Worm (Caenorhabditis elegans) whole organism, L4/young adult: ENCODE results near the gene scl-1.

Source experiments
- W03F9.2 ChIP-seq: fragments of 150-350 bp; optimal IDR thresholded peaks from 2 replicates; lab custom pipeline; 2014; ENCODE audit warnings: missing biosample characterization, missing genetic modification characterization
- dao-5 ChIP-seq: sonication (generic microtip); optimal IDR thresholded peaks from 2 replicates; lab custom pipeline; 2016; ENCODE audit warnings: missing genotype, missing genetic modification characterization, moderate library complexity, missing compliant biosample characterization
- him-1 ChIP-seq: sonication (generic microtip); optimal IDR thresholded peaks from 2 replicates; lab custom pipeline; 2016; ENCODE audit warnings: missing genotype, missing genetic modification reagents, missing genetic modification characterization, missing compliant biosample characterization

The scl-1 gene

DNA sequence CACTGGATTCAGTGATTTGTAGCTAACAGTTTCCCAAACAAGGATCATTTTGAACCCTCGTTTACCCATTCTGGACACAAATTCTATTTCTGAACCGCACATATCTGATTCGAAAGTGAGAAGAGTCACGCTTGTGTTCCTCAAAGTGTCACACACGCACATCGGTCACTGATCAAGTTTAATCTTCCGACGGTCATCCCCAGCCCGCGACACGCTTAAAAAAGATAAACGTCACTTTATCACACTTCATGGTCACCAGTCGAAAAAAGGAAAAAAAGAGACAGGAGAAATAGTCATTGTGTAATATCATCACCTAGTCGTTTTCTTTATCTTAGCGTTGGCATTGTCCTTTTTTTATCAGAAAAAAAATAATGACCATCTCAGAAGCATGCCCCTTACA is 21.6 kb downstream of the scl-1 start:
- TF ChIP-seq W03F9.2 (no peak), dao-5 (tag; lab: Kevin White, UChicago) (no peak), him-1 (tag; lab: Kevin White, UChicago) (no peak)

DNA sequence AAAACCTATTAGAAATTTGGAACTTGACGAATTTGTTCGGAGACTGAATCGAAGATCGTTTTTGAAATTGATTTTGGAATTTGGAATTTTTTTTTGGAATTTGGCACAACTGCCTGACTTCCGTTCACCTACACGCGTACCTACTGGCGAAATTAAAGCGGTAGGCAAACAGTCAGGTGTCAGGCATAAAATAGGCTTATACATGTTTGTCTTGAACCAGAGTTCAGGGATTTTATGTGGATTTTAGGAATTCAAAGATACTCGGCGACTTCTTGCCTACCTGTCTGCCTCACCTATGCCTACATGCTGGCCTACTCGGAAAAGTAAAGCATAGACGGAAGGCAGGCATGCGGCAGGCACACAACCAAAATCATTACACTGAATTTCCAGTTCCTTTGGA is 22.2 kb downstream of the scl-1 start:
- no peak for TF ChIP-seq W03F9.2

DNA sequence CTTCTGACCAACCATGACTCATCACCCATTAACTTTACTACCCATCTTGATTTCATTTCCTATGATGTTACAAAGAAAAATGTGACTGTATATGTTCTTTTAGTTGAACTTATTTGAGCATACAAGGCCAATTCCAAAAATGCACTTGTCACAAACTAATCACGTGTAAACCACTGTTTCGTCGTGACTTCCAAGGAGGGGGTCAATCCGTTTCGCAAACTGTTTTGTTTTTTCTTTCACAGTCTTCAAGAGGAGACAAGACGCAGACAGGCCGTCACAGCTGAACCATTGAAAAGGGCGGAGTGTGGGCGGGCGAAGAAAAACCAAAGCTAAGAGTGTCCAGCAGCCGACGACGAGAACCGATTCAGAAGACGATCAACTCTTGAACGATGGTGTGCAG is 23.0 kb downstream of the scl-1 start, which contains the start of gene C39E9.8:
Gene C39E9.8, plus strand, starts transcription at position 328 of the 400 bp plus-strand sequence.
- TF ChIP-seq W03F9.2 (no peak), him-1 (tag; lab: Kevin White, UChicago) (no peak), dao-5 (tag; lab: Kevin White, UChicago) (no peak)

DNA sequence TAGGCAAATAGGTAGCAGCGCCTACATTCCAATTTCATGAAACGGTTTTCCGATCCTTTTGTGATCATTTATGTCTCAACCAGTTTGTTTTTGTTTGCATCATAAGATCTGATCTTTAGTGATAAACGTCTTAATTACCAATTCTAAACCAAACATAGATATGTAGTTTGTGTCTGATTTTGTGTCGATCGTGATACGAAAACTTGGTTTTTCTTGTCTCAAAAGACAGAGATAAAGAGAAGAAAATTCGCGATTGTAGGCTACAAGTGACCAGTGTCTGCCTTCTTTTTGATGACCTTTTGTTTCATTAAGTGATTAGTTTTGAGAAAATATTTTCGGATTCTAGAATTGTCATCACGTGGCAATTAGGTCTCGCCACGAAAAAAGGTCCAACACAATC is 24.1 kb downstream of the scl-1 start:
- TF ChIP-seq dao-5 (tag; lab: Kevin White, UChicago) (no peak), him-1 (tag; lab: Kevin White, UChicago) (no peak), W03F9.2 (no peak)

DNA sequence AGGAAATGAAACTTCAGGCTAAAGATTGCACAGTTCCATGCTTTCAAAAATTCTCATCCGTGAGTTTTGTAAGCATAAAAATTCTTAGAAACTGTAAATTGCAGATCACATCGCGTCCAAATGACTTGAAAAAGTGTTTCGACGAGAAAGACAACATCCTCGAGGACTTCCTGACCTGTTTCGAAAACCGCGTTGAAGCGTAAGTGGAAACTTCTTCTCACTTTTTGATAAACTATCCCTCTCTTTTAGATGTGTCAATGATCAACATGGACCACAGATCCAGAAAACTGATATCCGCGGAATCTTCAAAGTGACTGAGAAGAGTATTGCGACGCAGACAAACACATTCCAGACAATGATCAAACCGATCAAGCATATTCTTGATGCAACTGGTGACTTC is 24.7 kb downstream of the scl-1 start:
- TF ChIP-seq him-1 (tag; lab: Kevin White, UChicago) (no peak), W03F9.2 (no peak), dao-5 (tag; lab: Kevin White, UChicago) (no peak)

DNA sequence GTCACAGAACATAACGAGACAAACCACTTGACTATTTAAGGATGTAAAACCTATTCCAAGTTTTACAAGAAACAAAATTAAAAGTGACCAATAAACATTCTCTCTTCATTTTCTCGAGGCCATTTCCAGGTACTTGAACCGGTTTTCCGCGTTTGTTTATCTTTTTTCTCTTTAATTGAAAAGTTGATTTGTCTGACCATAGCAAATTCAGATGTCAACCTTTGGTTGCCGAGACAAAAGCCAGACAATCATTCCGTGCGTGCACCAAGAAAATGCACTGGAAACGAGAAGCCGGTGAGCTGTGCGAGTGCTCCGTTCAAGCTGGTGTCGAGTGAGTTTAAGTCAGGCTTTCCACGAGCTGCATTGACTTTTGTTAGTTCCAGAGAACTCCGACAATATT is 26.0 kb downstream of the scl-1 start:
- TF ChIP-seq him-1 (tag; lab: Kevin White, UChicago) (no peak), dao-5 (tag; lab: Kevin White, UChicago) (no peak), W03F9.2 (no peak)

DNA sequence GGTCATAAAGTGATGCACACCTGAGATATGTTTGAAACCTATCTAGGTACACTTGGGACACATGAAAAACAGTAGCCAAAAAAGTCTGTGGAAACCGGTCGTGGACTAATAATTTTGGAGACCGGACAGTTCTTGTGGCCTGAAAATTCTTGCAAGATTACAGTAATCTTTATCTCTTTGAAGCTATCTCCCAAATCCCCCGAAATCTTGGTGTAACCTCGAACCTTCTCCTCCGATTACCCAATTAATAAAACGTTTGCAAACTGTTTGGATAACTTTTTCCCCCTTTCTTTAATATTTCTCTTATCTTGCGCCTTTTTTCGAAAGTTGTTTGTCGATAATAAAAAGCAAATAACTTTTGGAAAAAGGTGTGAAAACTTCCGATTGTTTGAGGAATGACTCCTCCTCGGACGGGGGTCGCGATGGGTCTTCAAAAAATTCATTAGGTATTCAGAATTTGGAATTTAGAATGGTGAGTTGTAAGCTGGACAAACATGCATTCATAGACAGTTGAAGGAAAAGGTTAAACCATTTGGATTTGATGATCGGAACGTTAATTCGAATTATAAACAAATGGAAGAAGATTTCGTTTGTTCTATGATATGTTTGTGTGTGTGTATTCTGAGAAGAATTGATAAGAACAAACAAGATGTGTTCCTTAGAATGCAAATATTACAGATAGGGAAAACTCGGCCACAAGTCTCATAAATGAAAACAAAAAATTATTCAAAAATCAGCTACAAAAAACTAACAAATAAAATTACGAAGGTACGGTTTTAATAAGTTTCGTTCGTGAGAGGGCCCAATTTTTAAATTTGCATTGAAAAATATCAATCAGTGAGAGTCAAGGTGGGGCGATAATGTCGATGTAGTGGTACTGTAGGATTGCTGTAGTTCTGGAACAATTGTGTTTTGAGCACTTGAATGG is 27.0 kb downstream of the scl-1 start:
- no peak for TF ChIP-seq dao-5 (tag; lab: Kevin White, UChicago)
- TF ChIP-seq W03F9.2: no peak
- no peak for TF ChIP-seq him-1 (tag; lab: Kevin White, UChicago)

DNA sequence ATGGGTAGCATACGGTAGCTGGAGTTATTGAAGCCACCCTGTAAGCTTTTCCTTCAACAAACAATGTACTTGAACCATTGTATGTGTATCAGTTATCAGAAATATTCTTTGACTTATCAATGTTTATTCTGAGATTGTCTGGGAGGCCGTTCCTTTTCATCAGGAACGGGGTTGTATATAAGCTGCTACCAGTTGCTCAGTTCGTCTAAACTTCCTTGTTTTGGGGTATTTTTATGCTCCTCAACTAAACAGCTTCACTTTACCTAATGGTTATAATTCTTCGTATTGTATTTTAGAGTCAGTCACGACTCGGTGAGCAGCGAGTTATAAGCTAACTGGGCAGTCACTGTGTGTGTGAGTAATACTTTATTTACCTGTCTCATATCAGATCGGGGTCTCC is 29.5 kb downstream of the scl-1 start:
- TF ChIP-seq dao-5 (tag; lab: Kevin White, UChicago) (no peak), him-1 (tag; lab: Kevin White, UChicago) (no peak), W03F9.2 (no peak)

DNA sequence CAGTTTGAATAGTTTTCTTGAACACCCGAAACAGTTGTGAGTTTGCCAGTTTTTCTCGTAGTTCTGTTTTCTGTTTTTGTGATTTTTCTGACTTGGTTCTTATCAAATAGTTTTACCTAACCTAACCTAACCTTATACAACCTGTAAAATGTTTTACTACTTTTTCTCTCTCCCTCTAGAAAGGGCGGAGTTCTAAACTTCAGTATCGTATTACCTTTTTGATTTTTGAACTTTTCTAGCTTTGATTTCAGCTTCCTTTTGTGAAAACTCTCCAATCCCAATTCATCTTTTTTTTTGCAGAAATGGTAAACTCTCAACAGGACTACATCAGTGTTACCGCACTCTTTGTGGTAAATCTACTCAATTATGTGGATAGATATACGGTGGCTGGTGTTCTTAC is 30.6 kb downstream of the scl-1 start, which contains the start of gene spin-2:
Gene spin-2, plus strand, starts transcription at position 301 of the 400 bp plus-strand sequence.
- no peak for TF ChIP-seq dao-5 (tag; lab: Kevin White, UChicago)
- TF ChIP-seq W03F9.2: no peak
- no peak for TF ChIP-seq him-1 (tag; lab: Kevin White, UChicago)

DNA sequence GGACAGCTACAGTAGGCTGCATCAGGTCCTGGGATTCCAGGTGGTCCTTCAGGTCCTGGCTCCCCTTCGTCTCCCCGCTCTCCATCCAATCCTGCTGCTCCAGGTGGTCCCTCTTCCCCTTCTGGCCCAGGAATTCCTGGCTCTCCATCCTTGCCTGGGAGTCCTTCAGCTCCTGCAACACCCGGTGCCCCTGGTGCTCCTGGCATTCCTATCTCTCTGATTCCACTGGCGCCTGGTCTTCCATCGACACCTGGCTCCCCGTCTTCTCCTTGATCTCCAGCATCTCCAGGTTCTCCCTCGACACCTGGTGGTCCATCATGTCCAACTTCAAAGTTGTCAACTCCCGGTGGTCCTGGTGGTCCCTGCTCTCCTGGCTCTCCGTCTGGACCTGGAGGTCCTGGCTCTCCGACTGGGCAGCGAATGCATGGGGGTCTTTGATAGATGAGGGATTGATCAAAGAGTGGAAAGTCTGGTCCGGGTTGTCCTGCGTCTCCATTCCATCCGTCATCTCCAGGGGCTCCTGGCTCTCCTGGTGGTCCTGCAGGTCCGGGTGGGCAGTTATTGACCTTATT is 33.6 kb downstream of the scl-1 start:
- TF ChIP-seq W03F9.2 (no peak), him-1 (tag; lab: Kevin White, UChicago) (no peak)

DNA sequence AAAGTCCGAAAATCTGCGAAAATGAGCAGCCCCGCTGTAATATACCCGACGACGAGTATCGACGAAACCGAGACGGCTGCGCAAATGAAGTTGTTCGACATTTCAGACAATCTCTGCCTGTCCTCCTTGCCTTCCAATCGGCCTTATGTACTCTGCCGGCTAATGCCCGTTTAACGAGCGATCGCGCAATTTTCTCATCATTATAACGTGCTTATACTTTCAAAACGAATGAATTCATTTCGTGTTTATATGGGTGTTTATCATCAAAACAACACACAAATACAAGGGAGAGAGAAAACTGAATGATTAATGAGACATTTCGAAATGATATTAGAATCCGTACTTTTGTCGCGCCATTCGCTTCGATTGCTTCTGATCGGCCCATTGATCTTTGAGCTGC is 34.8 kb downstream of the scl-1 start, which contains the start of gene col-132:
Gene col-132, minus strand, starts transcription at position 101 of the 400 bp plus-strand sequence.
- TF ChIP-seq W03F9.2 (no peak), dao-5 (tag; lab: Kevin White, UChicago) (no peak), him-1 (tag; lab: Kevin White, UChicago) (no peak)

DNA sequence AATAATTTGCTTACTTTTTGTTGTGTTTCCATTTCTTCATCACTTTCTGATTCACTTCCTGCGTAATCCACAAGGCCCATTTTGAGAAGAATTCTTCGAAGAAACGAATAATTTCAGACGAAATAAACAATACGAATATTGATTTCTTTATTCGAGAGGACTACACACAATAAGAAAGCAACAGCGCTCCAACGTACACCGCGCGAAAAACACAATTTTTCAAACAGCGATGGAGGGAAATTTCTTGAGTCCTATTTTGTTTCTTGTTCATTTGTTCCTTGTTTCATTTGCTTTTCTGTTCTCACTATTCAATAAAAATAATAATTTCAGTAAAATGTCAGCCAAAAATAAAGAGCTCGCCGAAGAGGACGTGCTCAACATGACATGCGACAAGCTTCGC is 37.6 kb downstream of the scl-1 start, which contains the start of the genes prcc-1 and C39E9.12:
Gene prcc-1, minus strand, starts transcription at position 119 of the 400 bp plus-strand sequence.
Gene C39E9.12, plus strand, starts transcription at position 331 of the 400 bp plus-strand sequence.
- TF ChIP-seq W03F9.2: no peak
- no peak for TF ChIP-seq him-1 (tag; lab: Kevin White, UChicago)
- no peak for TF ChIP-seq dao-5 (tag; lab: Kevin White, UChicago)

DNA sequence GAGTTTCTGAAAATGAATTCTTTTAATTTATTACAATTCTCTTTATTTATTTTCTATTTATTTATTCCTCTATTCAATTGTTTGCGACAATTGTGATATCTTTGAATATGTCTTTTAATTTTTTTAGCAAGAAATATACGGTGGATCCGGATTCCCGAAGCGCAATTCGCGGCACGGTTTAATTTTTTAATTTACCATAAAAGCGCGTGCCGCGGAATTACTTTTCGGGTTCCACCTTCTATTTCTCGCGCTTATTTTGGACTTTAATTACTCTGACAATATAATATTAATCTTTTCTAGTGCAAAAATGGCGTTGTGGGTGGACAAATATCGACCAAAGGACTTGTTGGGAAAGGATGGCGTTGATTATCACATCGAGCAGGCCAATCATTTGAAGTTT is 39.3 kb downstream of the scl-1 start, which contains the start of gene rfc-3:
Gene rfc-3, plus strand, starts transcription at position 301 of the 400 bp plus-strand sequence.
- TF ChIP-seq dao-5 (tag; lab: Kevin White, UChicago) (no peak), W03F9.2 (no peak), him-1 (tag; lab: Kevin White, UChicago) (no peak)

DNA sequence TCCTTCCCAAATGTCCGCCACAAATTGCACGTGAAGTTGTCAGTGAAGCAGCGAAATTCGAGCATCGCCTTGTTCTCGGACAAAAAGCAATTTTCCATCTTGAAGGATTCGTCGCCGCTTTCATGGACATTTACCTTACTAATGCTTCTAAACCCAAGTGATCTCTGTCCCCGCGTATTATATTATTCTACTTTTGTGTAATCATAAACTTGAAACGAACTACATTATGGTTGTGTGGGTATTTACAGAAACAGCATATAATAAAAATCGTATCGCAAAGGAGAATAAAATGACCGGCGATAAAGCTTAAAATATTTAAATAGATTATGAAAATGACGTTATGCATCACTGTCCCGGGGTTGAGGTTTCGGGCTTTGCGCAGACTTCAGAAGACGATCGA is 40.7 kb downstream of the scl-1 start:
- TF ChIP-seq dao-5 (tag; lab: Kevin White, UChicago) (no peak), W03F9.2 (no peak), him-1 (tag; lab: Kevin White, UChicago) (no peak)
